Worm (Caenorhabditis elegans) whole organism, late embryonic: ENCODE results near the gene F20G2.6.

Experiments
- C08G9.2 ChIP-seq: sonication (generic microtip); optimal IDR thresholded peaks from 2 replicates; lab custom pipeline; 2016; ENCODE audit warnings: mild to moderate bottlenecking, missing genetic modification characterization, moderate library complexity, missing compliant biosample characterization
- C38D4.7 ChIP-seq: fragments of 200-800 bp; sonication (Bioruptor generic); optimal IDR thresholded peaks from 2 replicates; lab custom pipeline; 2018; ENCODE audit warnings: mild to moderate bottlenecking, missing genetic modification characterization, moderate library complexity, missing compliant biosample characterization
- F13H6.1 ChIP-seq: sonication (generic microtip); optimal IDR thresholded peaks from 2 replicates; lab custom pipeline; 2016; ENCODE audit warnings: missing genetic modification characterization, missing compliant biosample characterization
- T23F11.4 ChIP-seq: fragments of 200-800 bp; sonication (Bioruptor generic); optimal IDR thresholded peaks from 2 replicates; lab custom pipeline; 2018; ENCODE audit warnings: mild to moderate bottlenecking, missing genetic modification characterization, missing compliant biosample characterization
- ceh-14 ChIP-seq: sonication (generic microtip); optimal IDR thresholded peaks from 2 replicates; lab custom pipeline; 2016; ENCODE audit warnings: missing genotype, missing genetic modification characterization, missing compliant biosample characterization
- ceh-19 ChIP-seq: fragments of 200-800 bp; sonication (Bioruptor generic); optimal IDR thresholded peaks from 2 replicates; lab custom pipeline; 2018; ENCODE audit warnings: mild to moderate bottlenecking, missing genetic modification characterization, missing compliant biosample characterization
- ceh-2 ChIP-seq: sonication (generic microtip); optimal IDR thresholded peaks from 2 replicates; lab custom pipeline; 2016; ENCODE audit warnings: missing genotype, missing genetic modification characterization, missing compliant biosample characterization
- ceh-22 ChIP-seq: sonication (generic microtip); optimal IDR thresholded peaks from 2 replicates; lab custom pipeline; 2017; ENCODE audit warnings: missing biosample characterization, missing genetic modification characterization
- ceh-30 ChIP-seq: fragments of 150-350 bp; optimal IDR thresholded peaks from 2 replicates; lab custom pipeline; 2014; ENCODE audit warnings: missing biosample characterization, missing genetic modification characterization
- ceh-31 ChIP-seq: sonication (generic microtip); optimal IDR thresholded peaks from 2 replicates; lab custom pipeline; 2016; ENCODE audit warnings: missing genetic modification characterization, missing compliant biosample characterization
- ceh-34 ChIP-seq: sonication (generic microtip); optimal IDR thresholded peaks from 2 replicates; lab custom pipeline; 2016; ENCODE audit warnings: mild to moderate bottlenecking, missing genetic modification characterization, missing compliant biosample characterization
- ceh-45 ChIP-seq: fragments of 200-800 bp; sonication (Bioruptor generic); IDR thresholded peaks from 2 replicates; pipeline ENCODE4 v1.3.6; 2022; ENCODE audit warnings: missing genetic modification reagents, missing genetic modification characterization, missing compliant biosample characterization
- ceh-48 ChIP-seq: sonication (generic microtip); optimal IDR thresholded peaks from 2 replicates; lab custom pipeline; 2016; ENCODE audit warnings: missing genetic modification characterization, inconsistent platforms, missing compliant biosample characterization
- ceh-9 ChIP-seq: sonication (generic microtip); optimal IDR thresholded peaks from 2 replicates; lab custom pipeline; 2016; ENCODE audit warnings: mild to moderate bottlenecking, missing genetic modification characterization, inconsistent platforms, missing compliant biosample characterization
- dmd-4 ChIP-seq: sonication (generic microtip); optimal IDR thresholded peaks from 2 replicates; lab custom pipeline; 2016; ENCODE audit warnings: borderline replicate concordance, missing genetic modification characterization, missing compliant biosample characterization
- dve-1 ChIP-seq: sonication (generic microtip); optimal IDR thresholded peaks from 2 replicates; lab custom pipeline; 2017; ENCODE audit warnings: antibody characterized with exemption, mild to moderate bottlenecking, missing genetic modification characterization, missing compliant biosample characterization
- elt-4 ChIP-seq: sonication (generic microtip); optimal IDR thresholded peaks from 2 replicates; lab custom pipeline; 2016; ENCODE audit warnings: missing genetic modification characterization, missing compliant biosample characterization
- fkh-10 ChIP-seq: fragments of 150-350 bp; optimal IDR thresholded peaks from 2 replicates; lab custom pipeline; 2014; ENCODE audit warnings: missing biosample characterization, missing genetic modification reagents, missing genetic modification characterization
- gmeb-2 ChIP-seq: sonication (generic microtip); optimal IDR thresholded peaks from 2 replicates; lab custom pipeline; 2016; ENCODE audit warnings: missing genetic modification characterization, inconsistent platforms, missing compliant biosample characterization
- hlh-15 ChIP-seq: sonication (generic microtip); optimal IDR thresholded peaks from 2 replicates; lab custom pipeline; 2016; ENCODE audit warnings: missing genetic modification characterization, missing compliant biosample characterization
- lim-6 ChIP-seq: sonication (generic microtip); optimal IDR thresholded peaks from 2 replicates; lab custom pipeline; 2016; ENCODE audit warnings: missing genetic modification characterization, missing compliant biosample characterization
- lin-11 ChIP-seq: fragments of 200-800 bp; sonication (Bioruptor generic); optimal IDR thresholded peaks from 2 replicates; lab custom pipeline; 2018; ENCODE audit warnings: mild to moderate bottlenecking, missing genetic modification characterization, missing compliant biosample characterization
- madf-2 ChIP-seq: sonication (generic microtip); optimal IDR thresholded peaks from 2 replicates; lab custom pipeline; 2017; ENCODE audit warnings: missing genetic modification characterization, missing compliant biosample characterization
- mec-3 ChIP-seq: sonication (generic microtip); optimal IDR thresholded peaks from 2 replicates; lab custom pipeline; 2016; ENCODE audit warnings: borderline replicate concordance, missing genetic modification characterization, missing compliant biosample characterization
- nhr-11 ChIP-seq: fragments of 150-350 bp; optimal IDR thresholded peaks from 2 replicates; lab custom pipeline; 2014; ENCODE audit warnings: missing biosample characterization, missing genetic modification characterization
- nhr-232 ChIP-seq: sonication (generic microtip); optimal IDR thresholded peaks from 2 replicates; lab custom pipeline; 2016; ENCODE audit warnings: missing genetic modification characterization, missing compliant biosample characterization
- npax-4 ChIP-seq: sonication (generic microtip); optimal IDR thresholded peaks from 2 replicates; lab custom pipeline; 2016; ENCODE audit warnings: missing genetic modification characterization, missing compliant biosample characterization
- pag-3 ChIP-seq: sonication (generic microtip); optimal IDR thresholded peaks from 2 replicates; lab custom pipeline; 2016; ENCODE audit warnings: missing compliant biosample characterization, missing genetic modification characterization, borderline replicate concordance
- pat-9 ChIP-seq: fragments of 200-800 bp; sonication (Bioruptor generic); optimal IDR thresholded peaks from 2 replicates; lab custom pipeline; 2018; ENCODE audit warnings: mild to moderate bottlenecking, missing genetic modification characterization, moderate library complexity, missing compliant biosample characterization
- pha-4 ChIP-seq: fragments of 150-350 bp; optimal IDR thresholded peaks from 2 replicates; lab custom pipeline; 2018; ENCODE audit warnings: missing biosample characterization, missing genetic modification reagents, missing genetic modification characterization
- pros-1 ChIP-seq: fragments of 150-350 bp; optimal IDR thresholded peaks from 2 replicates; lab custom pipeline; 2014; ENCODE audit warnings: missing biosample characterization, missing genetic modification reagents, missing genetic modification characterization
- ref-2 ChIP-seq: sonication (generic microtip); optimal IDR thresholded peaks from 2 replicates; lab custom pipeline; 2016; ENCODE audit warnings: missing genetic modification characterization, missing compliant biosample characterization
- rnt-1 ChIP-seq: sonication (generic microtip); optimal IDR thresholded peaks from 2 replicates; lab custom pipeline; 2016; ENCODE audit warnings: missing genetic modification characterization, missing compliant biosample characterization
- sox-2 ChIP-seq: fragments of 200-800 bp; sonication (Bioruptor generic); IDR thresholded peaks from 2 replicates; pipeline ENCODE4 v1.3.6; 2022; ENCODE audit warnings: missing genetic modification reagents, missing genetic modification characterization, missing compliant biosample characterization
- sox-4 ChIP-seq: sonication (generic microtip); optimal IDR thresholded peaks from 2 replicates; lab custom pipeline; 2017; ENCODE audit warnings: mild to moderate bottlenecking, missing genetic modification characterization, inconsistent platforms, missing compliant biosample characterization
- syd-9 ChIP-seq: sonication (generic microtip); optimal IDR thresholded peaks from 2 replicates; lab custom pipeline; 2016; ENCODE audit warnings: mild to moderate bottlenecking, missing genetic modification characterization, moderate library complexity, missing compliant biosample characterization
- tbx-2 ChIP-seq: sonication (generic microtip); optimal IDR thresholded peaks from 2 replicates; lab custom pipeline; 2016; ENCODE audit warnings: missing genetic modification characterization, missing compliant biosample characterization
- unc-3 ChIP-seq, 2 experiments: fragments of 200-800 bp in 1 of 2; sonication (Bioruptor generic) in 1 of 2; sonication (generic microtip) in 1 of 2; conservative IDR thresholded peaks in 1 of 2; optimal IDR thresholded peaks in 1 of 2; 2 replicates each; pipeline versions ENCODE4 v1.3.6 to Lab custom; 2016 to 2022; ENCODE audit warnings: missing compliant biosample characterization in 2 of 2, missing genetic modification characterization in 2 of 2, missing genetic modification reagents in 1 of 2
- unc-42 ChIP-seq: sonication (generic microtip); optimal IDR thresholded peaks from 2 replicates; lab custom pipeline; 2016; ENCODE audit warnings: missing genotype, missing genetic modification characterization, missing compliant biosample characterization
- unc-86 ChIP-seq: sonication (generic microtip); optimal IDR thresholded peaks from 2 replicates; lab custom pipeline; 2016; ENCODE audit warnings: missing genetic modification characterization, missing compliant biosample characterization

F20G2.6 gene

ce11 chrV:13715223-13715686, 47.6 kb upstream of the F20G2.6 start, which contains the start of gene zipt-9 (continued):
- TF ChIP-seq F13H6.1 (tag; lab: Kevin White, UChicago) (peak; percentile 87), ceh-19 (GFP tag; lab: Kevin White, UChicago) (peak; percentile 22), pat-9 (tag; lab: Kevin White, UChicago) (no peak), ceh-31 (tag; lab: Kevin White, UChicago) (peak; percentile 99), madf-2 (peak; percentile 22), pros-1 (tag; lab: Kevin White, UChicago) (no peak), unc-42 (tag; lab: Kevin White, UChicago) (peak; percentile 98), gmeb-2 (no peak), ceh-9 (no peak), mec-3 (tag; lab: Kevin White, UChicago) (peak; percentile 88), nhr-232 (tag; lab: Kevin White, UChicago) (no peak), ceh-48 (no peak), C38D4.7 (no peak), elt-4 (no peak), nhr-11 (tag; lab: Kevin White, UChicago) (no peak), pag-3 (tag; lab: Kevin White, UChicago) (peak; percentile 61), T23F11.4 (GFP tag; lab: Kevin White, UChicago) (peak; percentile 12), ceh-34 (peak; percentile 89), ceh-30 (no peak), sox-4 (tag; lab: Kevin White, UChicago) (no peak), tbx-2 (tag; lab: Kevin White, UChicago) (peak; percentile 98), lin-11 (tag; lab: Kevin White, UChicago) (no peak)

DNA sequence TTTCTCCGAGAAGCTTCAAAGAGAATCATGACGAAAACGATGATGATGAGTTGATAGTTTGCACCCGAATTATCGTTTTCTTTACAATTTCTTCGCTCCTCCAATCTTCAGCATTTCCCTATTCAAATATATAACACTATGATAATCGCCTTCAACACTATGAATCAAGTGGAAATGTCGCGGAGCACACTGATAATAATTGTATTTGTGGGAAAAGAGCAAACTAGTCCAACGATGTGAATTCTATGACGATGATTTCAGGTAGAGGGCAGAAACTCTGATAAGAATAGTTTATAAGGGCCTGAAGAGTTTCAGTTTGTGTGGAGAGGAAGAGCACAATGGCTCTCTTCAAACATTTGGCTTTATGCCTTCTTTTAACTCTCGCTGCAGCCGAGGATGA, 46.3 kb upstream of the F20G2.6 start, which contains the start of gene T01D3.6:
TSS of gene T01D3.6 (plus strand) at position 294 of the 400 bp plus-strand sequence.
- TF ChIP-seq rnt-1 (no peak), ceh-45 (GFP tag; lab: Robert Waterston, UW) (no peak), syd-9 (tag; lab: Kevin White, UChicago) (no peak), ref-2 (no peak), elt-4 (no peak), sox-2 (GFP tag; lab: Robert Waterston, UW) (no peak), unc-3 (GFP tag; conservative IDR thresholded peaks at IDR 0.05; lab: Robert Waterston, UW) (no peak), unc-3 (tag; optimal IDR thresholded peaks at IDR 0.05; lab: Kevin White, UChicago) (no peak), unc-86 (tag; lab: Kevin White, UChicago) (no peak), tbx-2 (tag; lab: Kevin White, UChicago) (no peak)

DNA sequence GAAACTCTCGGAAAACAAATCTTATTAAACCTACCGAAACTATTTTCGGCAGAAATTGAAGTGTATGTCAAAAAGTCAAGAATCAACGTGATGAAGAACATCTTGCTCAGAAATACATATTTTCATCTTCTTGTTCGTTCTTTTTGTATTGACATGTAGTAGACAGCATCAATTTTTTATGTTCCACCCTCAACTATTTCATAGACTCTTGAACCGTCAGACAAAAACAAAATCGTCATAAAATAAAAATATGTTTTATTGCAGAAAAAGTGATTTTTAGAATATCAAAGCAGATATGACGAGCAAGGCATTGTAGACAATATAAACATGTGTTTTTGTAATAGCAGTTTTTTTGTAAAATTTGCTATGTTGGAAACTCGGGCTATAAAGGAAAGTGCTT, 38.1 kb upstream of the F20G2.6 start, which contains the start of gene F35E12.2:
TSS of gene F35E12.2 (minus strand) at position 101 of the 400 bp plus-strand sequence.
- TF ChIP-seq hlh-15 (tag; lab: Kevin White, UChicago) (no peak), fkh-10 (GFP tag; lab: Kevin White, UChicago) (no peak), ceh-2 (tag; lab: Kevin White, UChicago) (no peak), lim-6 (tag; lab: Kevin White, UChicago) (no peak), dmd-4 (tag; lab: Kevin White, UChicago) (no peak), pha-4 (tag; lab: Kevin White, UChicago) (no peak), ceh-22 (tag; lab: Kevin White, UChicago) (no peak), dve-1 (tag; lab: Kevin White, UChicago) (no peak), ceh-14 (no peak), ceh-30 (no peak), mec-3 (tag; lab: Kevin White, UChicago) (no peak), C38D4.7 (no peak), pros-1 (tag; lab: Kevin White, UChicago) (no peak), npax-4 (tag; lab: Kevin White, UChicago) (no peak), syd-9 (tag; lab: Kevin White, UChicago) (no peak), C08G9.2 (no peak)
- TF ChIP-seq, all 69 proteins: peak for 0
